Fruit fly (Drosophila melanogaster): Measurements from ENCODE around the gene Tango5.

- TF ChIP-seq CG8478 (optimal IDR thresholded peaks at IDR 0.05) = no peak
- no peak for TF ChIP-seq CTCF (optimal IDR thresholded peaks at IDR 0.05)
These were observed 32.4 kb downstream of the Tango5 start for dm6 chrX:10731801-10732200.

Measured in S2 (cell line).